Worm (Caenorhabditis elegans) whole organism, mixed stage, embryonic: ENCODE measurements around the gene C14B4.2.

ENCODE experiments used
- blmp-1 ChIP-seq: fragments of 150-350 bp; optimal IDR thresholded peaks from 2 replicates; lab custom pipeline; 2014; ENCODE audit warnings: missing biosample characterization, missing genetic modification characterization
- ces-1 ChIP-seq: fragments of 150-350 bp; optimal IDR thresholded peaks from 2 replicates; lab custom pipeline; 2014; ENCODE audit warnings: missing biosample characterization, missing genetic modification reagents, missing genetic modification characterization
- elt-1 ChIP-seq: sonication (generic microtip); optimal IDR thresholded peaks from 2 replicates; lab custom pipeline; 2017; ENCODE audit warnings: missing genetic modification characterization, mild to moderate bottlenecking, missing compliant biosample characterization, antibody characterized with exemption, moderate library complexity, borderline replicate concordance; ENCODE audit not compliant: insufficient read depth
- flh-1 ChIP-seq: fragments of 200-800 bp; sonication (Bioruptor generic); optimal IDR thresholded peaks from 2 replicates; lab custom pipeline; 2018; ENCODE audit warnings: mild to moderate bottlenecking, missing genetic modification characterization, moderate library complexity, missing compliant biosample characterization
- lsy-2 ChIP-seq: fragments of 150-350 bp; optimal IDR thresholded peaks from 2 replicates; lab custom pipeline; 2014; ENCODE audit warnings: missing biosample characterization, missing genetic modification characterization
- mep-1 ChIP-seq: fragments of 150-350 bp; optimal IDR thresholded peaks from 2 replicates; lab custom pipeline; 2017; ENCODE audit warnings: missing biosample characterization, missing genetic modification reagents, missing genetic modification characterization, inconsistent platforms
- nhr-12 ChIP-seq: fragments of 150-350 bp; optimal IDR thresholded peaks from 2 replicates; lab custom pipeline; 2014; ENCODE audit warnings: missing biosample characterization, missing genetic modification characterization
- unc-62 ChIP-seq: fragments of 150-350 bp; optimal IDR thresholded peaks from 2 replicates; lab custom pipeline; 2014; ENCODE audit warnings: missing biosample characterization, missing genetic modification reagents, missing genetic modification characterization
- ztf-11 ChIP-seq: fragments of 150-350 bp; optimal IDR thresholded peaks from 2 replicates; lab custom pipeline; 2014; ENCODE audit warnings: missing biosample characterization, missing genetic modification characterization

DNA sequence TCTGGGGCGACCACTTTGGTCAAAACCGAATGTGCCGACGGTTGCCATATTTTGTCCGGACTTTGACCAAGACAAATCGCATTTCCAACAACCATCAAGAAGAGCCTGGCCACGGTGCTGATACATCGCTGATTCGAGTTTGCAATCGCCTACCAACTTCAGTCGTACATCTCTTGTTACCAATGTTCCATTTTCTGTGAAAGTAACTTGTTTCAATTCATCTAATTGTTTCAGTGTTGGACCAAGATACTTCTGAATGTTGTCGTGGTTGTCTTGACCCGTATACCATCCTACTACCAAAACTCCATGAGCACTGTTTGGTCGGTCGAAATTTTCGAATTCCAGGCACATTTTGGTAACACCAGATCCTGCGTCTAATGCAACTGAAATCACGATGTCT, 37.0 kb downstream of the C14B4.2 start:
- no peak for TF ChIP-seq mep-1
- no peak for TF ChIP-seq unc-62
- TF ChIP-seq ces-1 (GFP tag; lab: Kevin White, UChicago): no peak
- no peak for TF ChIP-seq ztf-11 (tag; lab: Kevin White, UChicago)
- TF ChIP-seq nhr-12 (tag; lab: Kevin White, UChicago): no peak
- TF ChIP-seq flh-1: no peak
- no peak for TF ChIP-seq blmp-1 (tag; lab: Kevin White, UChicago)
- no peak for TF ChIP-seq lsy-2
- no peak for TF ChIP-seq elt-1
